Worm (Caenorhabditis elegans): ENCODE data around the gene F44B9.10.

The F44B9.10 gene

DNA sequence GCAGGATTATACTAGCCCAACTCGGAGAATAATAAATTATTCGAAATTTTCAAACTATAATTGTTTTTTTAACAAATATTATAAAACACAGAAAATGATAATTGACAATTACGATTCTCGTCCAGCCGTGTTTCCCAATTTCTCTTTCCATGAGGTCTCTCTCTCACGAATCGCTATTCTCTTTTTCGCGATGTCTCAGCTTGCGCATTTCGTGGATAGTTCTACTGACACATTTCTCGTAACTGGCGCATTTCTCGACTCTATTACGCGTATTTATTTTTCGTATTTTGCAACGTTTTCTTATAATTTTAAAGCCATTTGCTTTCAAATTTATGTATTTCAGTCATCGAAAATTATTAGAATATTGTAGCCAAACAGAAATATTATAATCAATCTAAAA lies 10.3 kb upstream of the F44B9.10 start:
- peak; percentile 99 for TF ChIP-seq npax-4 (tag; optimal IDR thresholded peaks at IDR 0.05)
- peak; percentile 100 for TF ChIP-seq ceh-34 (tag; optimal IDR thresholded peaks at IDR 0.05)
- TF ChIP-seq F13H6.1 (tag; optimal IDR thresholded peaks at IDR 0.05), result peak; percentile 100
- peak; percentile 97 for TF ChIP-seq sox-2 (GFP tag; IDR thresholded peaks at IDR 0.05)
- TF ChIP-seq pax-1 (tag; optimal IDR thresholded peaks at IDR 0.05), result peak; percentile 85
- TF ChIP-seq ceh-2 (tag; optimal IDR thresholded peaks at IDR 0.05), result peak; percentile 100
- peak; percentile 100 for TF ChIP-seq ceh-31 (tag; optimal IDR thresholded peaks at IDR 0.05)
- TF ChIP-seq rnt-1 (tag; optimal IDR thresholded peaks at IDR 0.05), result peak; percentile 100
- TF ChIP-seq elt-2 (tag; optimal IDR thresholded peaks at IDR 0.05), result peak; percentile 100
- TF ChIP-seq ceh-14 (tag; optimal IDR thresholded peaks at IDR 0.05), result peak; percentile 100
- peak; percentile 100 for TF ChIP-seq ttx-3 (tag; optimal IDR thresholded peaks at IDR 0.05)
- TF ChIP-seq dmd-4 (tag; optimal IDR thresholded peaks at IDR 0.05; ENCODE audit: borderline replicate concordance), result peak; percentile 100
- peak; percentile 100 for TF ChIP-seq ets-4 (tag; optimal IDR thresholded peaks at IDR 0.05)
- TF ChIP-seq eyg-1 (tag; optimal IDR thresholded peaks at IDR 0.05), result peak; percentile 100
- TF ChIP-seq gmeb-2 (tag; optimal IDR thresholded peaks at IDR 0.05), result peak; percentile 99
- TF ChIP-seq ref-2 (tag; optimal IDR thresholded peaks at IDR 0.05), result peak; percentile 100
- peak; percentile 100 for TF ChIP-seq ahr-1 (tag; optimal IDR thresholded peaks at IDR 0.05)
- peak; percentile 100 for TF ChIP-seq tbx-7 (tag; optimal IDR thresholded peaks at IDR 0.05)
- peak; percentile 100 for TF ChIP-seq pqm-1 (tag; optimal IDR thresholded peaks at IDR 0.05)
- peak; percentile 99 for TF ChIP-seq K02D7.2 (tag; optimal IDR thresholded peaks at IDR 0.05)
- TF ChIP-seq hlh-15 (tag; optimal IDR thresholded peaks at IDR 0.05), result peak; percentile 100
- no peak for TF ChIP-seq ceh-30 (tag; optimal IDR thresholded peaks at IDR 0.05)
- peak; percentile 100 for TF ChIP-seq zip-5 (tag; optimal IDR thresholded peaks at IDR 0.05)
- TF ChIP-seq odd-2 (tag; optimal IDR thresholded peaks at IDR 0.05), result no peak
- TF ChIP-seq C08G9.2 (tag; optimal IDR thresholded peaks at IDR 0.05), result peak; percentile 100
- TF ChIP-seq hlh-6 (tag; optimal IDR thresholded peaks at IDR 0.05), result peak; percentile 100
- peak; percentile 98 for TF ChIP-seq ceh-6 (GFP tag; optimal IDR thresholded peaks at IDR 0.05)
- peak; percentile 96 for TF ChIP-seq sdc-2 (tag; optimal IDR thresholded peaks at IDR 0.05)
- TF ChIP-seq pat-9 (tag; optimal IDR thresholded peaks at IDR 0.05), result peak; percentile 99
- peak; percentile 37 for TF ChIP-seq ceh-22 (tag; optimal IDR thresholded peaks at IDR 0.05)
- peak; percentile 98 for TF ChIP-seq nfya-1 (tag; optimal IDR thresholded peaks at IDR 0.05)
- peak; percentile 98 for TF ChIP-seq pha-2 (tag; optimal IDR thresholded peaks at IDR 0.05)
- peak; percentile 98 for TF ChIP-seq dve-1 (tag; optimal IDR thresholded peaks at IDR 0.05)
- peak; percentile 99 for TF ChIP-seq T23F11.4 (GFP tag; optimal IDR thresholded peaks at IDR 0.05)
- TF ChIP-seq fkh-10 (GFP tag; optimal IDR thresholded peaks at IDR 0.05), result peak; percentile 42
- peak; percentile 88 for TF ChIP-seq K09A11.1 (tag; optimal IDR thresholded peaks at IDR 0.05; ENCODE audit: insufficient read depth)
- peak; percentile 100 for TF ChIP-seq ztf-16 (tag; optimal IDR thresholded peaks at IDR 0.05)
- no peak for TF ChIP-seq nhr-11 (tag; optimal IDR thresholded peaks at IDR 0.05)
- TF ChIP-seq fkh-6 (tag; optimal IDR thresholded peaks at IDR 0.05), result peak; percentile 99
- peak; percentile 100 for TF ChIP-seq madf-2 (tag; optimal IDR thresholded peaks at IDR 0.05)
- peak; percentile 100 for TF ChIP-seq unc-3 (GFP tag; conservative IDR thresholded peaks at IDR 0.05)
- peak; percentile 100 for TF ChIP-seq unc-3 (tag; optimal IDR thresholded peaks at IDR 0.05)
- TF ChIP-seq pha-4 (tag; optimal IDR thresholded peaks at IDR 0.05), result no peak
- TF ChIP-seq nhr-232 (tag; optimal IDR thresholded peaks at IDR 0.05), result peak; percentile 96
- TF ChIP-seq ceh-19 (GFP tag; optimal IDR thresholded peaks at IDR 0.05), result peak; percentile 100
- TF ChIP-seq elt-4 (tag; optimal IDR thresholded peaks at IDR 0.05), result peak; percentile 100
- peak; percentile 100 for TF ChIP-seq Y22D7AL.16 (tag; optimal IDR thresholded peaks at IDR 0.05)
- peak; percentile 100 for TF ChIP-seq tbx-2 (tag; optimal IDR thresholded peaks at IDR 0.05)
- peak; percentile 100 for TF ChIP-seq hlh-8 (tag; optimal IDR thresholded peaks at IDR 0.05)
- TF ChIP-seq pros-1 (tag; optimal IDR thresholded peaks at IDR 0.05), result peak; percentile 53
- peak; percentile 96 for TF ChIP-seq che-1 (tag; optimal IDR thresholded peaks at IDR 0.05)
- TF ChIP-seq ceh-48 (tag; optimal IDR thresholded peaks at IDR 0.05), result peak; percentile 99
- TF ChIP-seq unc-42 (tag; optimal IDR thresholded peaks at IDR 0.05), result peak; percentile 100
- no peak for TF ChIP-seq ama-1 (optimal IDR thresholded peaks at IDR 0.05)
